Fruit fly (Drosophila melanogaster) whole organism, embryonic: ENCODE results near the gene Kdm3.
A peak's percentile ranks its signal among the peaks of the same experiment; 100 is the strongest.

ENCODE experiments used
- BtbVII ChIP-seq: fragments of 200-800 bp; sonication (Bioruptor generic); optimal IDR thresholded peaks from 3 replicates; lab custom pipeline; 2017; ENCODE audit warnings: missing biosample characterization, mild to moderate bottlenecking, missing genetic modification characterization
- CG12299 ChIP-seq: fragments of 200-800 bp; sonication (Bioruptor generic); optimal IDR thresholded peaks from 2 replicates; lab custom pipeline; 2018; ENCODE audit warnings: missing biosample characterization, mild to moderate bottlenecking, missing genetic modification characterization
- CG13123 ChIP-seq: fragments of 200-800 bp; sonication (Bioruptor generic); optimal IDR thresholded peaks from 2 replicates; lab custom pipeline; 2016; ENCODE audit warnings: missing biosample characterization, missing genetic modification characterization
- CG15269 ChIP-seq: fragments of 200-800 bp; sonication (Bioruptor generic); optimal IDR thresholded peaks from 2 replicates; lab custom pipeline; 2018; ENCODE audit warnings: missing biosample characterization, mild to moderate bottlenecking, missing genetic modification characterization, moderate library complexity
- CG17186 ChIP-seq: fragments of 200-800 bp; sonication (Bioruptor generic); optimal IDR thresholded peaks from 3 replicates; lab custom pipeline; 2017; ENCODE audit warnings: missing biosample characterization, missing genetic modification reagents, missing genetic modification characterization
- CG17359 ChIP-seq: fragments of 200-800 bp; sonication (Bioruptor generic); optimal IDR thresholded peaks from 3 replicates; lab custom pipeline; 2018; ENCODE audit warnings: missing biosample characterization, mild to moderate bottlenecking, missing genetic modification characterization, moderate library complexity
- CG18619 ChIP-seq: fragments of 200-800 bp; sonication (Bioruptor generic); optimal IDR thresholded peaks from 3 replicates; lab custom pipeline; 2017; ENCODE audit warnings: missing biosample characterization, mild to moderate bottlenecking, missing genetic modification characterization
- CG3407 ChIP-seq: fragments of 200-800 bp; sonication (Bioruptor generic); optimal IDR thresholded peaks from 2 replicates; lab custom pipeline; 2018; ENCODE audit warnings: missing biosample characterization, mild to moderate bottlenecking, missing genetic modification characterization
- CG34224 ChIP-seq: fragments of 200-800 bp; sonication (Bioruptor generic); IDR thresholded peaks from 3 replicates; pipeline ENCODE4 v1.3.6; 2022; ENCODE audit warnings: missing biosample characterization, missing genetic modification characterization; ENCODE audit not compliant: partially characterized antibody
- CG3995 ChIP-seq: fragments of 200-800 bp; sonication (Bioruptor generic); optimal IDR thresholded peaks from 3 replicates; lab custom pipeline; 2016; ENCODE audit warnings: missing biosample characterization, missing genetic modification characterization
- CG4424 ChIP-seq: fragments of 200-800 bp; sonication (Bioruptor generic); optimal IDR thresholded peaks from 3 replicates; lab custom pipeline; 2016; ENCODE audit warnings: missing biosample characterization, missing genetic modification characterization
- CG4820 ChIP-seq: fragments of 200-800 bp; sonication (Bioruptor generic); optimal IDR thresholded peaks from 3 replicates; lab custom pipeline; 2016; ENCODE audit warnings: missing biosample characterization, missing genetic modification characterization
- CG6175 ChIP-seq: fragments of 200-800 bp; sonication (Bioruptor generic); IDR thresholded peaks from 3 replicates; pipeline ENCODE4 v1.3.6; 2022; ENCODE audit warnings: missing biosample characterization, missing genetic modification characterization
- CG6683 ChIP-seq: fragments of 200-800 bp; sonication (Bioruptor generic); optimal IDR thresholded peaks from 2 replicates; lab custom pipeline; 2017; ENCODE audit warnings: missing biosample characterization, mild to moderate bottlenecking, missing genetic modification characterization, missing genetic modification reagents
- CG6791 ChIP-seq: fragments of 200-800 bp; sonication (Bioruptor generic); IDR thresholded peaks from 3 replicates; pipeline ENCODE4 v1.3.6; 2022; ENCODE audit warnings: missing biosample characterization, missing genetic modification characterization; ENCODE audit not compliant: partially characterized antibody
- CG7357 ChIP-seq: fragments of 200-800 bp; sonication (Bioruptor generic); IDR thresholded peaks from 3 replicates; pipeline ENCODE4 v1.3.6; 2022; ENCODE audit warnings: missing biosample characterization, missing genetic modification characterization
- CG8944 ChIP-seq: fragments of 200-800 bp; sonication (Bioruptor generic); optimal IDR thresholded peaks from 3 replicates; lab custom pipeline; 2016; ENCODE audit warnings: missing biosample characterization, missing genetic modification characterization
- Camta ChIP-seq: fragments of 200-800 bp; sonication (Bioruptor generic); optimal IDR thresholded peaks from 2 replicates; lab custom pipeline; 2016; ENCODE audit warnings: missing biosample characterization, missing genetic modification characterization
- D19A ChIP-seq: fragments of 200-800 bp; optimal IDR thresholded peaks from 3 replicates; lab custom pipeline; 2019; ENCODE audit warnings: missing biosample characterization, mild to moderate bottlenecking, missing genetic modification characterization, moderate library complexity
- Deaf1 ChIP-seq: fragments of 200-800 bp; optimal IDR thresholded peaks from 3 replicates; lab custom pipeline; 2019; ENCODE audit warnings: missing biosample characterization, mild to moderate bottlenecking, missing genetic modification characterization, moderate library complexity
- Dfd ChIP-seq, 2 experiments: fragments of >200 bp; optimal IDR thresholded peaks; 2 replicates each; lab custom pipeline; 2017; ENCODE audit warnings: missing biosample characterization in 2 of 2, missing genetic modification characterization in 2 of 2
- Dref ChIP-seq: fragments of 200-800 bp; sonication (Bioruptor generic); IDR thresholded peaks from 2 replicates; pipeline ENCODE4 v1.3.6; 2022; ENCODE audit warnings: missing biosample characterization, missing genetic modification characterization
- Eip74EF ChIP-seq, 2 experiments: fragments of 200-800 bp in 1 of 2; fragments of >200 bp in 1 of 2; sonication (Bioruptor generic) in 1 of 2; optimal IDR thresholded peaks; 2 replicates each; lab custom pipeline; 2017 to 2019; ENCODE audit warnings: missing biosample characterization in 2 of 2, missing genetic modification characterization in 2 of 2, mild to moderate bottlenecking in 1 of 2, moderate library complexity in 1 of 2
- GATAe ChIP-seq: fragments of 200-800 bp; sonication (Bioruptor generic); conservative IDR thresholded peaks from 2 replicates; pipeline ENCODE4 v1.3.6; 2022; ENCODE audit warnings: missing biosample characterization, missing genetic modification characterization
- HLH3B ChIP-seq: fragments of 200-800 bp; sonication (Bioruptor generic); IDR thresholded peaks from 2 replicates; pipeline ENCODE4 v1.3.6; 2022; ENCODE audit warnings: missing biosample characterization, missing genetic modification characterization
- Hr39 ChIP-seq: fragments of >200 bp; optimal IDR thresholded peaks from 2 replicates; lab custom pipeline; 2017
- Hr51 ChIP-seq, 2 experiments: fragments of 200-800 bp; sonication (Bioruptor generic); optimal IDR thresholded peaks; 2 replicates in 1 of 2; 3 replicates in 1 of 2; lab custom pipeline; 2016 to 2018; ENCODE audit warnings: missing biosample characterization in 2 of 2, missing genetic modification characterization in 2 of 2, mild to moderate bottlenecking in 1 of 2, moderate library complexity in 1 of 2
- MESR4 ChIP-seq: fragments of 200-800 bp; sonication (Bioruptor generic); optimal IDR thresholded peaks from 2 replicates; lab custom pipeline; 2018; ENCODE audit warnings: missing biosample characterization, mild to moderate bottlenecking, missing genetic modification characterization, moderate library complexity
- NFAT ChIP-seq: fragments of 200-800 bp; sonication (Bioruptor generic); IDR thresholded peaks from 2 replicates; pipeline ENCODE4 v1.3.6; 2022; ENCODE audit warnings: missing biosample characterization, missing genetic modification characterization
- Sry-β ChIP-seq: fragments of 200-800 bp; sonication (Bioruptor generic); optimal IDR thresholded peaks from 2 replicates; lab custom pipeline; 2018; ENCODE audit warnings: missing biosample characterization, mild to moderate bottlenecking, missing genetic modification characterization, moderate library complexity
- Vsx1 ChIP-seq: fragments of 200-800 bp; sonication (Bioruptor generic); optimal IDR thresholded peaks from 2 replicates; lab custom pipeline; 2017; ENCODE audit warnings: missing biosample characterization, mild to moderate bottlenecking, missing genetic modification characterization, missing genetic modification reagents
- ap ChIP-seq: fragments of 200-800 bp; sonication (Bioruptor generic); IDR thresholded peaks from 2 replicates; pipeline ENCODE4 v1.3.6; 2022; ENCODE audit warnings: missing biosample characterization, missing genetic modification characterization
- ato ChIP-seq: fragments of 200-800 bp; sonication (Bioruptor generic); IDR thresholded peaks from 2 replicates; pipeline ENCODE4 v1.3.6; 2022; ENCODE audit warnings: missing biosample characterization, missing genetic modification characterization; ENCODE audit not compliant: partially characterized antibody
- bowl ChIP-seq: fragments of 200-800 bp; sonication (Bioruptor generic); IDR thresholded peaks from 2 replicates; pipeline ENCODE4 v1.3.6; 2022; ENCODE audit warnings: missing biosample characterization, missing genetic modification characterization
- chn ChIP-seq: fragments of 200-800 bp; sonication (Bioruptor generic); optimal IDR thresholded peaks from 2 replicates; lab custom pipeline; 2016; ENCODE audit warnings: missing biosample characterization, missing genetic modification characterization
- danr ChIP-seq: fragments of 200-800 bp; sonication (Bioruptor generic); IDR thresholded peaks from 2 replicates; pipeline ENCODE4 v1.3.6; 2022; ENCODE audit warnings: missing biosample characterization, missing genetic modification characterization
- dimm ChIP-seq: fragments of 200-800 bp; sonication (Bioruptor generic); IDR thresholded peaks from 2 replicates; pipeline ENCODE4 v1.3.6; 2022; ENCODE audit warnings: missing biosample characterization, missing genetic modification characterization
- emc ChIP-seq: fragments of 200-800 bp; sonication (Bioruptor generic); optimal IDR thresholded peaks from 2 replicates; lab custom pipeline; 2016; ENCODE audit warnings: missing biosample characterization, missing genetic modification characterization
- esg ChIP-seq: fragments of 200-800 bp; sonication (Bioruptor generic); conservative IDR thresholded peaks from 2 replicates; pipeline ENCODE4 v1.3.6; 2022; ENCODE audit warnings: missing biosample characterization, missing genetic modification characterization
- gce ChIP-seq: fragments of 200-800 bp; sonication (Bioruptor generic); IDR thresholded peaks from 3 replicates; pipeline ENCODE4 v1.3.6; 2022; ENCODE audit warnings: missing biosample characterization, missing genetic modification characterization
- hbn ChIP-seq: fragments of 200-800 bp; sonication (Bioruptor generic); IDR thresholded peaks from 2 replicates; pipeline ENCODE4 v1.3.6; 2022; ENCODE audit warnings: missing biosample characterization, missing genetic modification characterization; ENCODE audit not compliant: partially characterized antibody
- ind ChIP-seq: fragments of 200-800 bp; sonication (Bioruptor generic); optimal IDR thresholded peaks from 3 replicates; lab custom pipeline; 2016; ENCODE audit warnings: missing biosample characterization, missing genetic modification characterization
- mirr ChIP-seq: fragments of 200-800 bp; sonication (Bioruptor generic); optimal IDR thresholded peaks from 3 replicates; lab custom pipeline; 2018; ENCODE audit warnings: missing biosample characterization, mild to moderate bottlenecking, missing genetic modification characterization
- otp ChIP-seq: fragments of 200-800 bp; sonication (Bioruptor generic); IDR thresholded peaks from 3 replicates; pipeline ENCODE4, ENCODE4 v1.3.6; 2022; ENCODE audit warnings: missing biosample characterization, missing genetic modification characterization
- trem ChIP-seq: fragments of 200-800 bp; optimal IDR thresholded peaks from 3 replicates; lab custom pipeline; 2019; ENCODE audit warnings: missing biosample characterization, mild to moderate bottlenecking, missing genetic modification characterization, moderate library complexity
- wor ChIP-seq: fragments of 200-800 bp; sonication (Bioruptor generic); IDR thresholded peaks from 2 replicates; pipeline ENCODE4 v1.3.6; 2022; ENCODE audit warnings: missing biosample characterization, missing genetic modification characterization
- zen ChIP-seq: fragments of 200-800 bp; sonication (Bioruptor generic); optimal IDR thresholded peaks from 3 replicates; lab custom pipeline; 2018; ENCODE audit warnings: missing biosample characterization, mild to moderate bottlenecking, missing genetic modification characterization, moderate library complexity
- zf30C ChIP-seq: fragments of 200-800 bp; sonication (Bioruptor generic); optimal IDR thresholded peaks from 3 replicates; lab custom pipeline; 2018; ENCODE audit warnings: missing biosample characterization, mild to moderate bottlenecking, missing genetic modification characterization

Kdm3 gene

dm6 chr3R:9555334-9555974 is 39.6 kb downstream of the Kdm3 start, which contains the start of the genes CG9386 and BckdhA (continued):
- TF ChIP-seq CG8944 (GFP tag; lab: Kevin White, UChicago) (peak; percentile 55), BtbVII (GFP tag; lab: Kevin White, UChicago) (no peak), CG13123 (GFP tag; lab: Kevin White, UChicago) (peak; percentile 20), NFAT (GFP tag; lab: Robert Waterston, UW) (peak; percentile 76), chn (GFP tag; lab: Kevin White, UChicago) (peak; percentile 61), CG3995 (GFP tag; lab: Kevin White, UChicago) (peak; percentile 89), CG12299 (tag; lab: Kevin White, UChicago) (no peak), CG34224 (peak; percentile 60), CG17186 (GFP tag; lab: Kevin White, UChicago) (peak; percentile 52), Deaf1 (tag; lab: Kevin White, UChicago) (no peak), zf30C (GFP tag; lab: Kevin White, UChicago) (no peak), ato (GFP tag; lab: Robert Waterston, UW) (peak; percentile 56; the same call in 1 of the 2 replicates), esg (no peak), CG6683 (GFP tag; lab: Kevin White, UChicago) (no peak), Hr51 (GFP tag; optimal IDR thresholded peaks at IDR 0.05; lab: Kevin White, UChicago) (peak in 1 of 2 experiments; percentile 19), trem (tag; lab: Kevin White, UChicago) (peak; percentile 52), gce (GFP tag; lab: Robert Waterston, UW) (no peak), Camta (no peak)
- TF ChIP-seq, all 482 proteins: peak for 238

dm6 chr3R:9559413-9560014 is 43.7 kb downstream of the Kdm3 start, which contains the start of the genes AP-1mu and MBD-like:
Gene AP-1mu (minus strand): TSS chr3R:9559525.
Gene MBD-like (plus strand): TSS chr3R:9559760.
- no peak for TF ChIP-seq Eip74EF (GFP tag; optimal IDR thresholded peaks at IDR 0.05; lab: Kevin White, UChicago)
- no peak for TF ChIP-seq Dfd (GFP tag; optimal IDR thresholded peaks at IDR 0.05; lab: Kevin White, UChicago)
- peak; percentile 76 for TF ChIP-seq Sry-β (GFP tag; lab: Kevin White, UChicago)
- no peak for TF ChIP-seq CG6175 (GFP tag; lab: Robert Waterston, UW)
- peak; percentile 78 for TF ChIP-seq MESR4 (GFP tag; lab: Kevin White, UChicago)
- TF ChIP-seq mirr (GFP tag; lab: Kevin White, UChicago) = no peak
- no peak for TF ChIP-seq danr (GFP tag; lab: Robert Waterston, UW)
- TF ChIP-seq chn (GFP tag; lab: Kevin White, UChicago) = peak; percentile 77
- no peak for TF ChIP-seq dimm (GFP tag; lab: Robert Waterston, UW)
- TF ChIP-seq ap = no peak
- peak; percentile 70 for TF ChIP-seq CG4424
- TF ChIP-seq D19A (tag; lab: Kevin White, UChicago) = no peak
- no peak for TF ChIP-seq Vsx1
- TF ChIP-seq CG18619 (GFP tag; lab: Kevin White, UChicago) = peak; percentile 66
- peak; percentile 29; the same call in 1 of the 3 replicates for TF ChIP-seq CG7357 (GFP tag; lab: Robert Waterston, UW)
- TF ChIP-seq GATAe (GFP tag; lab: Robert Waterston, UW) = peak; percentile 45; the same call in 1 of the 2 replicates
- TF ChIP-seq CG4820 (GFP tag; lab: Kevin White, UChicago) = peak; percentile 59
- TF ChIP-seq bowl (GFP tag; lab: Robert Waterston, UW) = no peak
- peak; percentile 1 for TF ChIP-seq emc (GFP tag; lab: Kevin White, UChicago)
- TF ChIP-seq wor (GFP tag; lab: Robert Waterston, UW) = peak; percentile 34; the same call in 1 of the 2 replicates
- TF ChIP-seq HLH3B = peak; percentile 40; the same call in 1 of the 2 replicates
- TF ChIP-seq CG3407 (GFP tag; lab: Kevin White, UChicago) = no peak
- no peak for TF ChIP-seq CG6791 (GFP tag; lab: Robert Waterston, UW)
- peak; percentile 70 for TF ChIP-seq ind (GFP tag; lab: Kevin White, UChicago)
- no peak for TF ChIP-seq CG15269
- TF ChIP-seq Hr39 (lab: Kevin White, UChicago) = no peak
- peak; percentile 36 for TF ChIP-seq CG17359 (tag; lab: Kevin White, UChicago)
- TF ChIP-seq hbn (GFP tag; lab: Robert Waterston, UW) = peak; percentile 49
- 0 out of 2 replicates have a peak, but pooled peaks have one; percentile 37 for TF ChIP-seq Dref (GFP tag; lab: Robert Waterston, UW)
- no peak for TF ChIP-seq otp (GFP tag; lab: Robert Waterston, UW)
- TF ChIP-seq zen = peak; percentile 46
